Fruit fly (Drosophila melanogaster) whole organism, embryonic: ENCODE measurements around the gene Capr.

Experiments used
- Adf1 ChIP-seq: fragments of 200-800 bp; sonication (Bioruptor generic); IDR thresholded peaks from 2 replicates; pipeline ENCODE4 v1.3.6; 2022; ENCODE audit warnings: missing biosample characterization, missing genetic modification characterization
- Awh ChIP-seq: fragments of 200-800 bp; sonication (Bioruptor generic); IDR thresholded peaks from 2 replicates; pipeline ENCODE4, ENCODE4 v1.3.6; 2022; ENCODE audit warnings: missing biosample characterization, missing genetic modification characterization
- Bgb ChIP-seq: fragments of 200-800 bp; sonication (Bioruptor generic); IDR thresholded peaks from 2 replicates; pipeline ENCODE4 v1.3.6; 2022; ENCODE audit warnings: missing biosample characterization, missing genetic modification characterization; ENCODE audit not compliant: partially characterized antibody
- CG11504 ChIP-seq: fragments of 200-800 bp; sonication (Bioruptor generic); optimal IDR thresholded peaks from 3 replicates; lab custom pipeline; 2019; ENCODE audit warnings: missing biosample characterization, mild to moderate bottlenecking, missing genetic modification characterization, moderate library complexity
- CG12769 ChIP-seq: fragments of 200-800 bp; sonication (Bioruptor generic); optimal IDR thresholded peaks from 2 replicates; lab custom pipeline; 2019; ENCODE audit warnings: missing biosample characterization, mild to moderate bottlenecking, missing genetic modification characterization, moderate library complexity
- CG13624 ChIP-seq: fragments of 200-800 bp; sonication (Bioruptor generic); optimal IDR thresholded peaks from 2 replicates; lab custom pipeline; 2016; ENCODE audit warnings: missing biosample characterization, missing genetic modification characterization
- CG14441 ChIP-seq: fragments of 200-800 bp; sonication (Bioruptor generic); IDR thresholded peaks from 2 replicates; pipeline ENCODE4 v1.3.6; 2022; ENCODE audit warnings: missing biosample characterization, missing genetic modification characterization
- CG15479 ChIP-seq: fragments of 200-800 bp; sonication (Bioruptor generic); optimal IDR thresholded peaks from 3 replicates; lab custom pipeline; 2019; ENCODE audit warnings: missing biosample characterization, mild to moderate bottlenecking, missing genetic modification characterization, moderate library complexity
- CG15601 ChIP-seq: fragments of 200-800 bp; sonication (Bioruptor generic); optimal IDR thresholded peaks from 3 replicates; lab custom pipeline; 2019; ENCODE audit warnings: missing biosample characterization, mild to moderate bottlenecking, missing genetic modification characterization, moderate library complexity
- CG17912 ChIP-seq: fragments of 200-800 bp; sonication (Bioruptor generic); optimal IDR thresholded peaks from 2 replicates; lab custom pipeline; 2018; ENCODE audit warnings: missing biosample characterization, mild to moderate bottlenecking, missing genetic modification characterization
- CG1832 ChIP-seq: fragments of 200-800 bp; sonication (Bioruptor generic); optimal IDR thresholded peaks from 2 replicates; lab custom pipeline; 2017; ENCODE audit warnings: missing biosample characterization, mild to moderate bottlenecking, missing genetic modification characterization, inconsistent platforms
- CG2129 ChIP-seq: fragments of 200-800 bp; sonication (Bioruptor generic); IDR thresholded peaks from 2 replicates; pipeline ENCODE4 v1.3.6; 2022; ENCODE audit warnings: missing biosample characterization, missing genetic modification characterization; ENCODE audit not compliant: partially characterized antibody
- CG31365 ChIP-seq: fragments of 200-800 bp; sonication (Bioruptor generic); optimal IDR thresholded peaks from 2 replicates; lab custom pipeline; 2018; ENCODE audit warnings: missing biosample characterization, mild to moderate bottlenecking, missing genetic modification characterization
- CG34422 ChIP-seq: fragments of 200-800 bp; sonication (Bioruptor generic); IDR thresholded peaks from 3 replicates; pipeline ENCODE4 v1.3.6; 2022; ENCODE audit warnings: missing biosample characterization, missing genetic modification characterization
- CG3847 ChIP-seq: fragments of 200-800 bp; sonication (Bioruptor generic); IDR thresholded peaks from 2 replicates; pipeline ENCODE4 v1.3.6; 2022; ENCODE audit warnings: missing biosample characterization, missing genetic modification characterization
- CG6272 ChIP-seq: fragments of 200-800 bp; sonication (Bioruptor generic); IDR thresholded peaks from 2 replicates; pipeline ENCODE4 v1.3.6; 2022; ENCODE audit warnings: missing biosample characterization, missing genetic modification characterization
- CG7271 ChIP-seq: fragments of 200-800 bp; sonication (Bioruptor generic); optimal IDR thresholded peaks from 2 replicates; lab custom pipeline; 2018; ENCODE audit warnings: missing biosample characterization, mild to moderate bottlenecking, missing genetic modification characterization, moderate library complexity
- CG7556 ChIP-seq: fragments of 200-800 bp; sonication (Bioruptor generic); optimal IDR thresholded peaks from 2 replicates; lab custom pipeline; 2017; ENCODE audit warnings: missing biosample characterization, mild to moderate bottlenecking, missing genetic modification characterization
- CG7963 ChIP-seq: fragments of 200-800 bp; sonication (Bioruptor generic); IDR thresholded peaks from 3 replicates; pipeline ENCODE4 v1.3.6; 2022; ENCODE audit warnings: missing biosample characterization, missing genetic modification characterization; ENCODE audit not compliant: partially characterized antibody
- CG8089 ChIP-seq: fragments of 200-800 bp; sonication (Bioruptor generic); optimal IDR thresholded peaks from 3 replicates; lab custom pipeline; 2016; ENCODE audit warnings: missing biosample characterization, missing genetic modification characterization
- CG8924 ChIP-seq: fragments of 200-800 bp; optimal IDR thresholded peaks from 3 replicates; lab custom pipeline; 2019; ENCODE audit warnings: missing biosample characterization, mild to moderate bottlenecking, missing genetic modification characterization, moderate library complexity
- CG8944 ChIP-seq: fragments of 200-800 bp; sonication (Bioruptor generic); optimal IDR thresholded peaks from 3 replicates; lab custom pipeline; 2016; ENCODE audit warnings: missing biosample characterization, missing genetic modification characterization
- CG9932 ChIP-seq: fragments of 200-800 bp; sonication (Bioruptor generic); IDR thresholded peaks from 2 replicates; pipeline ENCODE4 v1.3.6; 2022; ENCODE audit warnings: missing biosample characterization, missing genetic modification characterization
- D19A ChIP-seq: fragments of 200-800 bp; optimal IDR thresholded peaks from 3 replicates; lab custom pipeline; 2019; ENCODE audit warnings: missing biosample characterization, mild to moderate bottlenecking, missing genetic modification characterization, moderate library complexity
- Dip3 ChIP-seq: fragments of 200-800 bp; sonication (Bioruptor generic); optimal IDR thresholded peaks from 3 replicates; lab custom pipeline; 2016; ENCODE audit warnings: missing biosample characterization, missing genetic modification characterization
- Dll ChIP-seq: fragments of 200-800 bp; sonication (Bioruptor generic); IDR thresholded peaks from 4 replicates; pipeline ENCODE4 v1.3.6; 2022; ENCODE audit warnings: missing biosample characterization, missing genetic modification characterization; ENCODE audit not compliant: partially characterized antibody
- Hmr ChIP-seq: fragments of 200-800 bp; sonication (Bioruptor generic); optimal IDR thresholded peaks from 3 replicates; lab custom pipeline; 2017; ENCODE audit warnings: mild to moderate bottlenecking, missing biosample characterization, missing genetic modification reagents, missing genetic modification characterization
- NC2β ChIP-seq: fragments of 200-800 bp; sonication (Bioruptor generic); optimal IDR thresholded peaks from 2 replicates; lab custom pipeline; 2016; ENCODE audit warnings: missing biosample characterization, missing genetic modification characterization
- Oaz ChIP-seq: fragments of 200-800 bp; sonication (Bioruptor generic); IDR thresholded peaks from 2 replicates; pipeline ENCODE4 v1.3.6; 2022; ENCODE audit warnings: missing biosample characterization, missing genetic modification characterization
- Pdp1 ChIP-seq, 2 experiments: fragments of 200-800 bp; sonication (Bioruptor generic); optimal IDR thresholded peaks; 3 replicates each; lab custom pipeline; 2016; ENCODE audit warnings: missing biosample characterization in 2 of 2, missing genetic modification characterization in 2 of 2, mild to moderate bottlenecking in 1 of 2, moderate library complexity in 1 of 2
- abd-A ChIP-seq: fragments of 200-800 bp; sonication (Bioruptor generic); optimal IDR thresholded peaks from 3 replicates; lab custom pipeline; 2019; ENCODE audit warnings: missing biosample characterization, mild to moderate bottlenecking, missing genetic modification characterization, moderate library complexity
- ara ChIP-seq: fragments of 200-800 bp; sonication (Bioruptor generic); IDR thresholded peaks from 2 replicates; pipeline ENCODE4 v1.3.6; 2022; ENCODE audit warnings: missing biosample characterization, missing genetic modification characterization
- ash1 ChIP-seq: fragments of 200-800 bp; sonication (Bioruptor generic); optimal IDR thresholded peaks from 2 replicates; lab custom pipeline; 2018; ENCODE audit warnings: missing biosample characterization, mild to moderate bottlenecking, missing genetic modification characterization
- cato ChIP-seq: fragments of 200-800 bp; sonication (Bioruptor generic); optimal IDR thresholded peaks from 2 replicates; lab custom pipeline; 2016; ENCODE audit warnings: missing biosample characterization, missing genetic modification characterization, borderline replicate concordance
- chinmo ChIP-seq: fragments of 200-800 bp; sonication (Bioruptor generic); IDR thresholded peaks from 4 replicates; pipeline ENCODE4 v1.3.6; 2022; ENCODE audit warnings: missing biosample characterization, missing genetic modification characterization; ENCODE audit not compliant: partially characterized antibody
- dimm ChIP-seq: fragments of 200-800 bp; sonication (Bioruptor generic); IDR thresholded peaks from 2 replicates; pipeline ENCODE4 v1.3.6; 2022; ENCODE audit warnings: missing biosample characterization, missing genetic modification characterization
- dysf ChIP-seq: fragments of 200-800 bp; sonication (Bioruptor generic); IDR thresholded peaks from 3 replicates; pipeline ENCODE4 v1.3.6; 2022; ENCODE audit warnings: missing biosample characterization, missing genetic modification characterization
- gcm ChIP-seq: fragments of 200-800 bp; sonication (Bioruptor generic); optimal IDR thresholded peaks from 2 replicates; lab custom pipeline; 2019; ENCODE audit warnings: missing biosample characterization, mild to moderate bottlenecking, missing genetic modification characterization, moderate library complexity
- h ChIP-seq: fragments of >200 bp; optimal IDR thresholded peaks from 2 replicates; lab custom pipeline; 2017
- inv ChIP-seq: fragments of 200-800 bp; sonication (Bioruptor generic); IDR thresholded peaks from 2 replicates; pipeline ENCODE4 v1.3.6; 2022; ENCODE audit warnings: missing biosample characterization, missing genetic modification characterization; ENCODE audit not compliant: partially characterized antibody
- odd ChIP-seq: fragments of 200-800 bp; sonication (Bioruptor generic); optimal IDR thresholded peaks from 2 replicates; lab custom pipeline; 2017; ENCODE audit warnings: missing biosample characterization, mild to moderate bottlenecking, missing genetic modification characterization
- pan ChIP-seq, 4 experiments: fragments of >200 bp in 3 of 4; fragments of 200-800 bp in 1 of 4; sonication (Bioruptor generic) in 1 of 4; optimal IDR thresholded peaks in 3 of 4; IDR thresholded peaks in 1 of 4; 2 replicates each; pipeline versions ENCODE4 v1.3.6 to Lab custom; 2017 to 2022; ENCODE audit warnings: missing biosample characterization in 2 of 4, missing genetic modification characterization in 2 of 4, mixed read lengths in 1 of 4
- rib ChIP-seq: fragments of 200-800 bp; sonication (Bioruptor generic); IDR thresholded peaks from 2 replicates; pipeline ENCODE4 v1.3.6; 2022; ENCODE audit warnings: missing biosample characterization, missing genetic modification characterization
- sim ChIP-seq: fragments of 200-800 bp; sonication (Bioruptor generic); IDR thresholded peaks from 2 replicates; pipeline ENCODE4 v1.3.6; 2022; ENCODE audit warnings: missing biosample characterization, missing genetic modification characterization
- slbo ChIP-seq: fragments of 200-800 bp; sonication (Bioruptor generic); IDR thresholded peaks from 2 replicates; pipeline ENCODE4 v1.3.6; 2022; ENCODE audit warnings: missing biosample characterization, missing genetic modification characterization
- ttk ChIP-seq: fragments of 200-800 bp; sonication (Bioruptor generic); IDR thresholded peaks from 2 replicates; pipeline ENCODE4 v2.1.2; 2022; ENCODE audit warnings: missing biosample characterization, missing genetic modification characterization
- unc-4 ChIP-seq: fragments of 200-800 bp; sonication (Bioruptor generic); IDR thresholded peaks from 2 replicates; pipeline ENCODE4 v1.3.6; 2022; ENCODE audit warnings: missing biosample characterization, missing genetic modification characterization; ENCODE audit not compliant: partially characterized antibody

Gene Capr

dm6 chr3L:18628458-18628857, 44.7 kb downstream of the Capr start (continued):
- no peak for TF ChIP-seq ara (GFP tag; lab: Robert Waterston, UW)
- no peak for TF ChIP-seq CG7556
- TF ChIP-seq Oaz (GFP tag; lab: Robert Waterston, UW): no peak
- TF ChIP-seq CG6272 (GFP tag; lab: Robert Waterston, UW): no peak
- TF ChIP-seq odd (GFP tag; lab: Kevin White, UChicago): no peak
- TF ChIP-seq abd-A (tag; lab: Kevin White, UChicago): peak; percentile 9
- no peak for TF ChIP-seq CG13624
- TF ChIP-seq Dip3 (GFP tag; lab: Kevin White, UChicago): no peak
- no peak for TF ChIP-seq Hmr (GFP tag; lab: Kevin White, UChicago)
- no peak for TF ChIP-seq NC2β
- TF ChIP-seq chinmo: peak; percentile 66; the same call in 1 of the 4 replicates
- TF ChIP-seq CG15601 (tag; lab: Kevin White, UChicago): no peak
- no peak for TF ChIP-seq unc-4 (GFP tag; lab: Robert Waterston, UW)
- TF ChIP-seq h (lab: Kevin White, UChicago): no peak
- no peak for TF ChIP-seq CG2129
- no peak for TF ChIP-seq CG8944 (GFP tag; lab: Kevin White, UChicago)
- peak; percentile 60 for TF ChIP-seq CG12769 (tag; lab: Kevin White, UChicago)

dm6 chr3L:18627657-18628455, 45.3 kb downstream of the Capr start:
- TF ChIP-seq CG34422 (GFP tag; lab: Robert Waterston, UW): 0 out of 3 replicates have a peak, but pooled peaks have one; percentile 13
- peak; percentile 80 for TF ChIP-seq CG1832
- no peak for TF ChIP-seq sim (GFP tag; lab: Robert Waterston, UW)
- TF ChIP-seq gcm (GFP tag; lab: Kevin White, UChicago): peak; percentile 7
- 0 out of 3 replicates have a peak, but pooled peaks have one; percentile 5 for TF ChIP-seq dysf (GFP tag; lab: Robert Waterston, UW)
- no peak for TF ChIP-seq CG7271 (tag; lab: Kevin White, UChicago)
- no peak for TF ChIP-seq CG31365 (tag; lab: Kevin White, UChicago)
- TF ChIP-seq slbo (GFP tag; lab: Robert Waterston, UW): peak; percentile 13; the same call in 1 of the 2 replicates
- no peak for TF ChIP-seq pan (optimal IDR thresholded peaks at IDR 0.05; lab: Kevin White, UChicago)
- no peak for TF ChIP-seq pan (GFP tag; optimal IDR thresholded peaks at IDR 0.05 in 1 of 2, IDR thresholded peaks at IDR 0.05 in 1 of 2)
- TF ChIP-seq Adf1 (GFP tag; lab: Robert Waterston, UW): no peak
- no peak for TF ChIP-seq CG17912 (GFP tag; lab: Kevin White, UChicago)
- TF ChIP-seq CG7963 (GFP tag; lab: Robert Waterston, UW): no peak
- TF ChIP-seq CG11504 (tag; lab: Kevin White, UChicago): peak; percentile 88
- no peak for TF ChIP-seq dimm (GFP tag; lab: Robert Waterston, UW)
- no peak for TF ChIP-seq rib
- no peak for TF ChIP-seq Bgb (GFP tag; lab: Robert Waterston, UW)
- TF ChIP-seq CG8089 (GFP tag; lab: Kevin White, UChicago): no peak
- TF ChIP-seq ash1 (GFP tag; lab: Kevin White, UChicago): no peak
- TF ChIP-seq Dll: 0 out of 4 replicates have a peak, but pooled peaks have one; percentile 27
- 0 out of 2 replicates have a peak, but pooled peaks have one; percentile 31 for TF ChIP-seq ttk (GFP tag; lab: Robert Waterston, UW)
- 0 out of 2 replicates have a peak, but pooled peaks have one; percentile 8 for TF ChIP-seq CG9932 (GFP tag; lab: Robert Waterston, UW)
- TF ChIP-seq CG15479 (GFP tag; lab: Kevin White, UChicago): peak; percentile 50
- TF ChIP-seq odd (GFP tag; lab: Kevin White, UChicago): no peak
- no peak for TF ChIP-seq cato
- TF ChIP-seq Pdp1 (GFP tag; optimal IDR thresholded peaks at IDR 0.05; lab: Kevin White, UChicago): peak in 1 of 2 experiments; percentile 6
- 0 out of 2 replicates have a peak, but pooled peaks have one; percentile 12 for TF ChIP-seq CG14441 (GFP tag; lab: Robert Waterston, UW)
- no peak for TF ChIP-seq CG3847 (GFP tag; lab: Robert Waterston, UW)
- 0 out of 2 replicates have a peak, but pooled peaks have one; percentile 49 for TF ChIP-seq Awh
- no peak for TF ChIP-seq inv
- TF ChIP-seq CG8924 (tag; lab: Kevin White, UChicago): peak; percentile 31
- peak; percentile 41 for TF ChIP-seq D19A
